Fruit fly (Drosophila melanogaster): ENCODE data around the gene DIP-epsilon.

Gene DIP-epsilon

dm6 chr2L:6373141-6373540 lies 38.0 kb downstream of the DIP-epsilon start:
- TF ChIP-seq Jra (GFP tag; optimal IDR thresholded peaks at IDR 0.05) (no peak), dmrt93B (GFP tag; optimal IDR thresholded peaks at IDR 0.05) (no peak)

DNA sequence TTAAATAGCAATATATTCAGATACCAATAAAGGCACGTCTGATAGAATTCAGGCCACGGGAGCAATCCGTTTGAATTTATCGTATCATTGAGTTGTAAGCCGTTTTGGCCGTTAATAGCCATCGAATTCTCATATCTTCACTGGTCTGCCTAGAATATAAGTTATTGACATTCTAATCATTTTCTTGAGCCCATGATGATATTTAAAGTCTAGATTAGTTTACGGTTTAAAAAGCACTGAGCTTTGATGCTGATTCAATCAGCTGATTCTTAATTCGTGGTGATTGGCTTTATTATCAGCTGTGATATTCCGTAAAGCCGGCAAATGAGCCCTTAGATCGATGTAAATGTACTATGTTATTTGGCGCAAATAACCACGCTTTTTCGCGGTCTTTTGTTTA lies 39.0 kb downstream of the DIP-epsilon start, which contains the start of gene slam:
TSS of gene slam (plus strand) at position 301 of the 400 bp plus-strand sequence.
- no peak for TF ChIP-seq jim (GFP tag; optimal IDR thresholded peaks at IDR 0.05)
- TF ChIP-seq br (GFP tag; optimal IDR thresholded peaks at IDR 0.05), result no peak
- no peak for TF ChIP-seq tai (GFP tag; optimal IDR thresholded peaks at IDR 0.05)
- no peak for TF ChIP-seq brk (GFP tag; optimal IDR thresholded peaks at IDR 0.05)
- no peak for TF ChIP-seq CG9705 (GFP tag; optimal IDR thresholded peaks at IDR 0.05)
- no peak for TF ChIP-seq N (GFP tag; optimal IDR thresholded peaks at IDR 0.05)
- no peak for TF ChIP-seq OdsH (GFP tag; optimal IDR thresholded peaks at IDR 0.05)
- TF ChIP-seq Abd-B (GFP tag; optimal IDR thresholded peaks at IDR 0.05), result no peak
- no peak for TF ChIP-seq usp (GFP tag; optimal IDR thresholded peaks at IDR 0.05)
- TF ChIP-seq CG32264 (GFP tag; optimal IDR thresholded peaks at IDR 0.05), result no peak
- TF ChIP-seq ey (GFP tag; optimal IDR thresholded peaks at IDR 0.05), result no peak
- TF ChIP-seq pan (optimal IDR thresholded peaks at IDR 0.05), result no peak
- no peak for TF ChIP-seq woc (GFP tag; optimal IDR thresholded peaks at IDR 0.05)
- TF ChIP-seq Rel (GFP tag; optimal IDR thresholded peaks at IDR 0.05), result no peak
- TF ChIP-seq Rel (tag; optimal IDR thresholded peaks at IDR 0.05), result no peak
- TF ChIP-seq Hr83 (GFP tag; optimal IDR thresholded peaks at IDR 0.05; ENCODE audit: poor library complexity, severe bottlenecking), result no peak

DNA sequence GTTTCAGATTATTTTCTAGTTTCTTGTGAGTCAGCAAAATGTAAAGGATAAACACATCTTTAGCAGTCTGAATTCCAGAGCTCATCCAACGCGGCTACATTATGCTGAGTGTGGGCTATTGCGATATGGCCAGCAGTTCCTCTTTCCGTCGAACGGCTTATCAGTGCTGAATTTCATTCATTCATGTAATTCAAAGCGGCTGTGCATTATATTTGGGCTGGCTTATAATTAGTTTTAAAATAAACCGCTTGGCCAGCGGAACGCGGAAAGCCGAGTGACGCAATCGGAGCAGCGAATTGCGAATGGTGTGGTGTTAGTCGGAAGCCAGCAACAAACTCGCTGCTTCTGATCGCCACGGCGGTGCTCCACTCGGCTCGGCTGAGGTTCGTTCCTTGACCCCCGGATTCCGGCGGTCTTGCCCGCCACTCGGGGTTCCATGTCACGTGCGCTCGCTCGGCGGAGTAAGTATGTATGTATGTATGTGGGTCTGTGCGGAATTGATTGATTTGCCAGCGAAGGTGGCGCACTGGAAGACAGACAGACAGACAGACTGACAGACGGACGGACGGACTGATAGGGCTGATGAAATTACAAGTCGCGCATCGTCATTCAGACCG lies 40.0 kb downstream of the DIP-epsilon start:
- TF ChIP-seq jim (GFP tag; optimal IDR thresholded peaks at IDR 0.05) (no peak), psq (GFP tag; optimal IDR thresholded peaks at IDR 0.05) (no peak), Rel (GFP tag; optimal IDR thresholded peaks at IDR 0.05) (no peak), Rel (tag; optimal IDR thresholded peaks at IDR 0.05) (peak; percentile 2), Dif (GFP tag; optimal IDR thresholded peaks at IDR 0.05; ENCODE audit: partially characterized antibody) (no peak), Hr78 (GFP tag; optimal IDR thresholded peaks at IDR 0.05) (no peak), pan (optimal IDR thresholded peaks at IDR 0.05) (no peak)

DNA sequence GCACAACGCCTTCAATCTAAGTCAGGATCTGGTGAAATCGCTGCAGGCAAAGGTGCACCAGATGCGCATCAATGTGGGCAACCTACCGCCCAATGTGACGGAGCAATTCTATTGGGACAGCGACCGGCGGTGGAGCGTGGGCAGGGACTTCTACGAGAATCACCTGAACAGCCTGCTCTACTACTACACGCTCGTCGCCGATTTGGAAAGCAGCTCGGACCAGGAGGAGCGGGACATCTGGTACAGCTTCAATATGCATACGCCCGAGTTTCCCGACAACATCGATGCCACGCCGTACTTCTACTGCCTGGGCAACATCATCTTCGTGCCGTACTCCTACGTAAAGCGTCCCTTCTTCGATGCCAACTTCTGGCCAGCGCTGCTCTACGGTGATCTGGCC lies 41.8 kb downstream of the DIP-epsilon start:
- TF ChIP-seq lola (GFP tag; optimal IDR thresholded peaks at IDR 0.05), result no peak
- TF ChIP-seq brk (GFP tag; optimal IDR thresholded peaks at IDR 0.05), result no peak
- TF ChIP-seq sage (GFP tag; optimal IDR thresholded peaks at IDR 0.05), result no peak
- TF ChIP-seq Hr83 (GFP tag; optimal IDR thresholded peaks at IDR 0.05; ENCODE audit: poor library complexity, severe bottlenecking), result no peak
- TF ChIP-seq Vsx2 (GFP tag; optimal IDR thresholded peaks at IDR 0.05; ENCODE audit: partially characterized antibody), result no peak
- TF ChIP-seq Hr78 (GFP tag; optimal IDR thresholded peaks at IDR 0.05), result no peak
- TF ChIP-seq GATAd (GFP tag; optimal IDR thresholded peaks at IDR 0.05), result no peak
- no peak for TF ChIP-seq rgr (GFP tag; optimal IDR thresholded peaks at IDR 0.05)
- no peak for TF ChIP-seq jim (GFP tag; optimal IDR thresholded peaks at IDR 0.05)
- no peak for TF ChIP-seq CG32264 (GFP tag; optimal IDR thresholded peaks at IDR 0.05)
- no peak for TF ChIP-seq Hnf4 (GFP tag; optimal IDR thresholded peaks at IDR 0.05)
- TF ChIP-seq br (GFP tag; optimal IDR thresholded peaks at IDR 0.05), result no peak
- no peak for TF ChIP-seq tai (GFP tag; optimal IDR thresholded peaks at IDR 0.05)
- TF ChIP-seq dsf (GFP tag; optimal IDR thresholded peaks at IDR 0.05; ENCODE audit: borderline replicate concordance), result no peak
- no peak for TF ChIP-seq N (GFP tag; optimal IDR thresholded peaks at IDR 0.05)
- TF ChIP-seq Rel (GFP tag; optimal IDR thresholded peaks at IDR 0.05), result no peak
- TF ChIP-seq Rel (tag; optimal IDR thresholded peaks at IDR 0.05), result no peak
- TF ChIP-seq Sp1 (GFP tag; optimal IDR thresholded peaks at IDR 0.05), result no peak
- no peak for TF ChIP-seq h (GFP tag; optimal IDR thresholded peaks at IDR 0.05)
- TF ChIP-seq sv (GFP tag; optimal IDR thresholded peaks at IDR 0.05), result no peak
- TF ChIP-seq dmrt93B (GFP tag; optimal IDR thresholded peaks at IDR 0.05), result no peak

DNA sequence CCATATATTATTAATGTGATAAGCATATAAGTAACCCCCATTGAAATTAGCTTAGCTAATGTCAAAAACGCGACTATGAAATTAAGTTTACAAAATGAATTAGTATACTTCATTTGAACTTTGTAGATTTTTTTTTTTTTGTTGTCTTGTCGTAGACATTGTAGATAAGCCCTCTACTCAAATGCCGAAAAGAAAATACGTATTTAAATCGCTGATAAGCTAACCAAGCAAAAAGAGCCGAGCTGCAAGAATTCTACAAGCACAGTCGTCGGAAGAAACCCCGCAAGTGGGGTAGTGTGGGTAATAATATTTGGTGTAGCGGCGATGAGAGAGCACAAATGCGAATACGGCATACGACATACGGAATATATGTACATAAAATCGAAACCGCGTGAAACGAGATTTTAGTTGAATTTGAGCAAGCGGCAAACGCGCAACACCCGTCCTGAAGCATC lies 43.6 kb downstream of the DIP-epsilon start, which contains the start of gene Nepl4:
TSS of gene Nepl4 (plus strand) at position 405 of the 455 bp plus-strand sequence.
- TF ChIP-seq h (GFP tag; optimal IDR thresholded peaks at IDR 0.05) (no peak), Sp1 (GFP tag; optimal IDR thresholded peaks at IDR 0.05) (no peak), Hr83 (GFP tag; optimal IDR thresholded peaks at IDR 0.05; ENCODE audit: poor library complexity, severe bottlenecking) (no peak), ey (GFP tag; optimal IDR thresholded peaks at IDR 0.05) (no peak), Rel (GFP tag; optimal IDR thresholded peaks at IDR 0.05) (no peak), Rel (tag; optimal IDR thresholded peaks at IDR 0.05) (peak; percentile 65), Abd-B (GFP tag; optimal IDR thresholded peaks at IDR 0.05) (no peak), psq (GFP tag; optimal IDR thresholded peaks at IDR 0.05) (no peak), br (GFP tag; optimal IDR thresholded peaks at IDR 0.05) (no peak), Hnf4 (GFP tag; optimal IDR thresholded peaks at IDR 0.05) (no peak)
